Worm (Caenorhabditis elegans) whole organism, L3 larva: ENCODE data around the gene dmsr-5.

Experiments used
- ZK546.5 ChIP-seq: sonication (generic microtip); optimal IDR thresholded peaks from 2 replicates; lab custom pipeline; 2017; ENCODE audit warnings: missing biosample characterization, missing genetic modification characterization
- aly-2 ChIP-seq: fragments of 150-350 bp; optimal IDR thresholded peaks from 2 replicates; lab custom pipeline; 2014; ENCODE audit warnings: missing biosample characterization, missing genetic modification characterization
- ama-1 ChIP-seq: fragments of 150-350 bp; optimal IDR thresholded peaks from 2 replicates; lab custom pipeline; 2018
- ceh-16 ChIP-seq: sonication (generic microtip); optimal IDR thresholded peaks from 2 replicates; lab custom pipeline; 2017; ENCODE audit warnings: missing biosample characterization, missing genetic modification characterization
- ceh-28 ChIP-seq: fragments of 150-350 bp; optimal IDR thresholded peaks from 2 replicates; lab custom pipeline; 2014; ENCODE audit warnings: missing biosample characterization, missing genetic modification reagents, missing genetic modification characterization
- ceh-9 ChIP-seq: sonication (generic microtip); optimal IDR thresholded peaks from 2 replicates; lab custom pipeline; 2018; ENCODE audit warnings: missing biosample characterization, missing genetic modification characterization
- daf-12 ChIP-seq: fragments of 150-350 bp; optimal IDR thresholded peaks from 2 replicates; lab custom pipeline; 2014; ENCODE audit warnings: missing biosample characterization, missing genetic modification reagents, missing genetic modification characterization
- egl-27 ChIP-seq: sonication (generic microtip); optimal IDR thresholded peaks from 4 replicates; lab custom pipeline; 2017; ENCODE audit warnings: missing biosample characterization, missing genetic modification reagents, missing genetic modification characterization
- elt-2 ChIP-seq: sonication (generic microtip); optimal IDR thresholded peaks from 2 replicates; lab custom pipeline; 2016; ENCODE audit warnings: missing genetic modification reagents, mild to moderate bottlenecking, missing genetic modification characterization, missing compliant biosample characterization
- elt-3 ChIP-seq, 3 experiments: fragments of 150-350 bp in 1 of 3; sonication (generic microtip) in 2 of 3; optimal IDR thresholded peaks; 2 replicates in 2 of 3; 4 replicates in 1 of 3; lab custom pipeline; 2014 to 2017; ENCODE audit warnings: missing biosample characterization in 3 of 3, missing genetic modification characterization in 3 of 3
- eor-1 ChIP-seq, 2 experiments: fragments of 150-350 bp; optimal IDR thresholded peaks; 2 replicates each; lab custom pipeline; 2014 to 2018; ENCODE audit warnings: missing biosample characterization in 2 of 2, missing genetic modification characterization in 2 of 2
- fkh-10 ChIP-seq: sonication (generic microtip); optimal IDR thresholded peaks from 2 replicates; lab custom pipeline; 2017; ENCODE audit warnings: missing biosample characterization, missing genetic modification reagents, missing genetic modification characterization
- fkh-2 ChIP-seq: fragments of 150-350 bp; optimal IDR thresholded peaks from 2 replicates; lab custom pipeline; 2014; ENCODE audit warnings: missing biosample characterization, missing genetic modification reagents, missing genetic modification characterization
- fos-1 ChIP-seq: fragments of 150-350 bp; optimal IDR thresholded peaks from 2 replicates; lab custom pipeline; 2014; ENCODE audit warnings: missing biosample characterization, missing genetic modification characterization
- hmg-11 ChIP-seq: sonication (generic microtip); optimal IDR thresholded peaks from 2 replicates; lab custom pipeline; 2016; ENCODE audit warnings: missing genetic modification characterization, missing compliant biosample characterization
- lin-15B ChIP-seq: fragments of 150-350 bp; optimal IDR thresholded peaks from 2 replicates; lab custom pipeline; 2014; ENCODE audit warnings: missing biosample characterization, missing genetic modification characterization
- lin-39 ChIP-seq: fragments of 150-350 bp; optimal IDR thresholded peaks from 2 replicates; lab custom pipeline; 2018; ENCODE audit warnings: missing biosample characterization, missing genetic modification reagents, missing genetic modification characterization
- mdl-1 ChIP-seq: fragments of 150-350 bp; optimal IDR thresholded peaks from 2 replicates; lab custom pipeline; 2014; ENCODE audit warnings: missing biosample characterization, missing genetic modification characterization
- mml-1 ChIP-seq: fragments of 150-350 bp; sonication (generic microtip); optimal IDR thresholded peaks from 3 replicates; lab custom pipeline; 2014; ENCODE audit warnings: missing biosample characterization, missing genetic modification characterization
- nhr-11 ChIP-seq: fragments of 150-350 bp; optimal IDR thresholded peaks from 2 replicates; lab custom pipeline; 2014; ENCODE audit warnings: missing biosample characterization, missing genetic modification characterization
- nhr-12 ChIP-seq: fragments of 150-350 bp; optimal IDR thresholded peaks from 2 replicates; lab custom pipeline; 2014; ENCODE audit warnings: missing biosample characterization, missing genetic modification characterization
- nhr-237 ChIP-seq: fragments of 150-350 bp; optimal IDR thresholded peaks from 2 replicates; lab custom pipeline; 2014; ENCODE audit warnings: missing biosample characterization, missing genetic modification characterization
- nhr-25 ChIP-seq: sonication (generic microtip); optimal IDR thresholded peaks from 2 replicates; lab custom pipeline; 2017; ENCODE audit warnings: missing biosample characterization, missing genetic modification characterization
- nhr-43 ChIP-seq: sonication (generic microtip); optimal IDR thresholded peaks from 2 replicates; lab custom pipeline; 2016; ENCODE audit warnings: mild to moderate bottlenecking, missing genetic modification characterization, missing compliant biosample characterization; ENCODE audit not compliant: poor library complexity, severe bottlenecking
- nhr-77 ChIP-seq: fragments of 150-350 bp; optimal IDR thresholded peaks from 2 replicates; lab custom pipeline; 2014; ENCODE audit warnings: missing biosample characterization, missing genetic modification characterization
- sea-2 ChIP-seq: fragments of 150-350 bp; sonication (generic microtip); optimal IDR thresholded peaks from 4 replicates; lab custom pipeline; 2014; ENCODE audit warnings: missing biosample characterization, missing genetic modification reagents, missing genetic modification characterization
- skn-1 ChIP-seq: fragments of 150-350 bp; optimal IDR thresholded peaks from 2 replicates; lab custom pipeline; 2014; ENCODE audit warnings: missing biosample characterization, missing genetic modification characterization
- tbx-2 ChIP-seq: sonication (generic microtip); optimal IDR thresholded peaks from 2 replicates; lab custom pipeline; 2016; ENCODE audit warnings: mild to moderate bottlenecking, missing genetic modification characterization, missing compliant biosample characterization
- unc-39 ChIP-seq: sonication (generic microtip); optimal IDR thresholded peaks from 4 replicates; lab custom pipeline; 2017; ENCODE audit warnings: missing biosample characterization, missing genetic modification characterization
- unc-62 ChIP-seq: fragments of 150-350 bp; sonication (generic microtip); optimal IDR thresholded peaks from 4 replicates; lab custom pipeline; 2014; ENCODE audit warnings: missing biosample characterization, missing genetic modification reagents, missing genetic modification characterization
- zag-1 ChIP-seq: fragments of 150-350 bp; optimal IDR thresholded peaks from 2 replicates; lab custom pipeline; 2014; ENCODE audit warnings: missing biosample characterization, missing genetic modification characterization
- ztf-11 ChIP-seq: fragments of 150-350 bp; optimal IDR thresholded peaks from 2 replicates; lab custom pipeline; 2014; ENCODE audit warnings: missing biosample characterization, missing genetic modification characterization

The dmsr-5 gene

DNA sequence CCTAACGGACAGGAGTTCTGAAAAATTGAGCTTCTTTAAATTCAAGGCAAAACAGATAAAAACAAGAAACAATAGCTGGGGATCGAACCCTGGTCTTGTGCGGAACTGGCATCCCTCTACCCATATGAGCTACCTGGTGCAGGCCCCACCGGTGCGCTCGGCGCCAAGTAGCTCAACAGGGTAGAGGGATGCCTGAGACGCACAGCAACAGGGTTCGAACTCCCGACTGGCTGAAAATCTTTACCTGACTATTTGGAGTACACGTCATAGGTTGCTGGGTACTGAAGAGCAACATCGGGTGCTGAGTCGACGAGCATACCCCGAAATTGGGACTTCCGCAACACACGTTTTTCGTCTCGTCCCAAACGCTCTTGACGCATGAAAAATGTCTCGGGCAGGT, 32.1 kb downstream of the dmsr-5 start:
- no peak for TF ChIP-seq skn-1
- TF ChIP-seq ceh-16 (tag; lab: Kevin White, UChicago) = no peak
- no peak for TF ChIP-seq zag-1 (tag; lab: Kevin White, UChicago)
- no peak for TF ChIP-seq ama-1 (lab: Kevin White, UChicago)
- no peak for TF ChIP-seq ztf-11 (tag; lab: Kevin White, UChicago)
- no peak for TF ChIP-seq fkh-10 (GFP tag; lab: Kevin White, UChicago)
- no peak for TF ChIP-seq nhr-43 (tag; lab: Kevin White, UChicago)
- no peak for TF ChIP-seq lin-39 (tag; lab: Kevin White, UChicago)
- no peak for TF ChIP-seq elt-2
- TF ChIP-seq fos-1 (tag; lab: Kevin White, UChicago) = no peak
- TF ChIP-seq nhr-25 = no peak
- no peak for TF ChIP-seq eor-1 (tag; optimal IDR thresholded peaks at IDR 0.05; lab: Kevin White, UChicago)
- TF ChIP-seq unc-39 = no peak
- no peak for TF ChIP-seq tbx-2 (tag; lab: Kevin White, UChicago)
- no peak for TF ChIP-seq daf-12 (tag; lab: Kevin White, UChicago)
- no peak for TF ChIP-seq ceh-28 (tag; lab: Kevin White, UChicago)
- TF ChIP-seq ceh-9 (tag; lab: Kevin White, UChicago) = no peak
- no peak for TF ChIP-seq unc-62 (GFP tag; lab: Kevin White, UChicago)

DNA sequence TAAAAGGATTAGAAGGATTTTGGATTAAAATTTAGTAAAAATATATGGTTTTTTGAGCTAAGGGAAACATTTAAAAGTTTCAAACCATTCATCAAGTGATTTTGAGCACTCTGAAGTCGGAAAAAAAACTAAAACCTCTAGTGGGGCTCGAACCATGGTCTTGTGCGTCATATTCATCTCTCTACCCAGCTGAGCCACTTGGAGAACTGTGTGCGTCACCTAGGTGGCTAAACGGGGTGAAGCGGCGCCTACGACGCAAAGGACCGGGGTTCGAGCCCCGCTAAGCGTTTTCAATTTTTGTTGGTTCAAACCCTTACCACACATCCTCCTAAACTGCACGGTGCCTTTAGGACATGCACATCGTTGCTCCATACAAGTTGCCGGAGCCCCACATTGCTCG, 34.7 kb downstream of the dmsr-5 start:
- TF ChIP-seq ceh-16 (tag; lab: Kevin White, UChicago) (no peak), ceh-9 (tag; lab: Kevin White, UChicago) (no peak), eor-1 (tag; optimal IDR thresholded peaks at IDR 0.05; lab: Kevin White, UChicago) (no peak), mml-1 (no peak), skn-1 (no peak)

DNA sequence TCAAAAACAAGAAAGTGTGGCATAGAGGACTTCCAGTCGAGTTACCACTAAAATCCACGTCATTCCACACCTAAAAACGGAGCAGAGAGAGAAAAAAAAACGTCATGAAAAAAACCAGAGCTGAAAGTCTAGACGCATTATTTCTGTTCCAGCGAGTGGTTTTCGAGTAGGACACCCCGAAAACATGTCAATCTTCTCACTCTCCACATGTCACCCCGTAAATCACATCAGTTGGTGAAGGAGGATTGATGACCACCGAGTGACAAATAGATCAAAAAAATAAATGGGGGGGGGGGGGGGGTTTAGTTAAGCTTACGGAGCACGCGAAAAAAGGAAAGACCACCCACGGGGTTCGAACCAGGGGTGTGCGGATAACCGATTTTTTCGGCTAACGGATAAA, 37.3 kb downstream of the dmsr-5 start:
- TF ChIP-seq nhr-43 (tag; lab: Kevin White, UChicago) = no peak
- TF ChIP-seq hmg-11 (tag; lab: Kevin White, UChicago) = no peak
- TF ChIP-seq mdl-1 = no peak
- no peak for TF ChIP-seq lin-39 (tag; lab: Kevin White, UChicago)
- TF ChIP-seq aly-2 = no peak
- no peak for TF ChIP-seq egl-27 (tag; lab: Kevin White, UChicago)
- no peak for TF ChIP-seq fkh-10 (GFP tag; lab: Kevin White, UChicago)
- no peak for TF ChIP-seq nhr-12
- TF ChIP-seq, all 47 proteins: peak for 0

DNA sequence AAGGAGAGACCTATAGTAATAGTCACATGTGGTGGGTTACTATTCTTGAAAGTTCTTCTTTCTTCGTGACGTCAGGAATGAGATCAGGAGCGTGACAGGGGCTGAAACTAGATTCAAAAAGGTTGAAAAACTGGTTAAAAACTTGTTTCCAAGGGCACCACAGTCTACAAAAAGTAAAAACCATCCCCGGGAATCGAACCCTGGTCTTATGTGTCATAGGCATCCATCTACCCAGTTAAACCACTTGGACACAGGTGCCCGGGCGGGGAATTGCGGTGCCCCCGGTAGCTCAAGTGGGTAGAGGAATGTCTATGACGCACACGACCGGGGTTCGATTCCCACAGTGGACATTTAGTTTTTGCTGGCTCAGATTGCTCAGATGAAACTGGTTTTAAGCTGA, 37.8 kb downstream of the dmsr-5 start:
- TF ChIP-seq hmg-11 (tag; lab: Kevin White, UChicago) = no peak
- no peak for TF ChIP-seq ceh-9 (tag; lab: Kevin White, UChicago)
- no peak for TF ChIP-seq ama-1 (lab: Kevin White, UChicago)
- no peak for TF ChIP-seq ceh-28 (tag; lab: Kevin White, UChicago)
- no peak for TF ChIP-seq nhr-237 (tag; lab: Kevin White, UChicago)
- TF ChIP-seq lin-15B (tag; lab: Kevin White, UChicago) = no peak
- TF ChIP-seq nhr-43 (tag; lab: Kevin White, UChicago) = no peak
- TF ChIP-seq, all 47 proteins: peak for 0

DNA sequence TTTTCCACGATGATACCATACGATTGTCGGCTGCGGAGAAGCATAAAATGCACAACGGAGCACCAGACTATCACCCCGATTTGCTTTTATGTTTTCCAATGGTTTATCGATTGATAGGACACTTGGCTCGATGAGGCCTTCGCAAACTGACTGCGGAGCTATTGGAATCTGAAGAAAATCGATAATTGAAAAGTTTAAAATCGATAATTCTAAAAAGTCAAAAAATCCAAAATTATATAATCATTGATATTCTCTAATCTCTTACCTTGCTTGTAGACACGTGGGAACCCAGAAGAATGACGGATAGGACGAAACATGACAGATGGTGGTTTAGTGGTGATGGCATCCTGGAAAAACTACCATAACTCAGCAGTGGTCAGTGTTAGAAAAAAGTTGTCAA, 41.9 kb downstream of the dmsr-5 start, which contains the start of gene zig-5:
Gene zig-5 (minus strand): TSS at position 349 of the 400 bp plus-strand sequence.
- no peak for TF ChIP-seq unc-62 (GFP tag; lab: Kevin White, UChicago)
- peak; percentile 51 for TF ChIP-seq ceh-28 (tag; lab: Kevin White, UChicago)

ce11 chrIII:10951713-10952112, 43.3 kb downstream of the dmsr-5 start:
- TF ChIP-seq mdl-1 = no peak
- TF ChIP-seq unc-62 (GFP tag; lab: Kevin White, UChicago) = no peak
- TF ChIP-seq ceh-28 (tag; lab: Kevin White, UChicago) = no peak
- TF ChIP-seq nhr-237 (tag; lab: Kevin White, UChicago) = no peak
- TF ChIP-seq tbx-2 (tag; lab: Kevin White, UChicago) = no peak
- no peak for TF ChIP-seq sea-2
- no peak for TF ChIP-seq unc-39
- TF ChIP-seq, all 47 proteins: peak for 0

ce11 chrIII:10947155-10947554, 47.9 kb downstream of the dmsr-5 start, which contains the start of gene strd-1:
strd-1 (plus strand) TSS chrIII:10947455.
- TF ChIP-seq fkh-2 (tag; lab: Kevin White, UChicago) (no peak), egl-27 (tag; lab: Kevin White, UChicago) (no peak), nhr-77 (tag; lab: Kevin White, UChicago) (no peak), ceh-9 (tag; lab: Kevin White, UChicago) (no peak), mdl-1 (no peak), nhr-11 (tag; lab: Kevin White, UChicago) (no peak), elt-3 (tag; optimal IDR thresholded peaks at IDR 0.05; lab: Kevin White, UChicago) (no peak), lin-39 (tag; lab: Kevin White, UChicago) (no peak), ZK546.5 (no peak)
